Fruit fly (Drosophila melanogaster): ENCODE data around the gene CG33648.
A peak's percentile ranks its signal among the peaks of the same experiment; 100 is the strongest.

CG33648 gene

DNA sequence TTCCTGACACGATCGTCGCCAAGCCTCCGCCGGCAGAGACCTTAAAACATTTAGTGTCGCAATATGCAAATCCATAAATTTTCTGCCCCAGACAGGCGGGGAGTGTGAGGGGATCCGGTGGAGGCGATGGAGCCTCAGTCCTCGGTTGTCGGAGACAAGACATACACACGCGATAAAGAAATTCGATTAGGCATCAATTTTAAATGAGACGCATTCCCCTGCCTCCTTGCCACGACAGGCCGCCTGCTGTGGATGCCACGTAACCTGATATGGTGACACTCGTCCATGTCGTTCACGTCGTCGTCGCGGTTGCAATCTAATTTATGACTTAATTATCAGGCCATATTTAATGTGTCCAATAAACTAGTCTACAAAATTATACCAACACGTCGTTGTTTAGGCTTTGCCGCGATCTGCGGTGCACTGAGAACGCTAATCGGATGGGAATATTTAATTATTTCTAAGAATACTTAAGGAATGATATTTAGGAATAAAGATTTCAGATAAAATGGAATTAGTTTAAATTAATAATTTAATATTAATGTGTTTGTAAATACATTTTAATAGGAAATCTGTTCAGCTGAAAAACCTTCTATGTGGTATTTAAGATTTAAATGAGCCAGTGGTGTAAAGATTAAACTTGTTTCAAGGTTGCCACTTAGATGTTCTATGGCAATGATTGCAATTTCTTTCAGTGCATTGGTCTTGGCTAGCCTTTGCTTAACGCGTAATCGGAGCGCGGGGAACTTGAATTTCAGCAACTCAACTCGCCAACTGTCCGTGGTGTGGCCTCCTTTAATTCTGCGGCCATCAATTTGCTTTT lies 8.7 kb upstream of the CG33648 start (continued):
- TF ChIP-seq hbn (GFP tag; IDR thresholded peaks at IDR 0.05; ENCODE audit: partially characterized antibody) (no peak), ase (GFP tag; IDR thresholded peaks at IDR 0.05) (peak; percentile 56; the same call in 1 of the 3 replicates), CG2678 (tag; optimal IDR thresholded peaks at IDR 0.05) (peak; percentile 80), Kr (GFP tag; optimal IDR thresholded peaks at IDR 0.05) (no peak), Ptx1 (GFP tag; IDR thresholded peaks at IDR 0.05) (peak; percentile 77), Hmr (GFP tag; optimal IDR thresholded peaks at IDR 0.05) (peak; percentile 20), Sox102F (GFP tag; optimal IDR thresholded peaks at IDR 0.05) (peak; percentile 81), CG10654 (GFP tag; optimal IDR thresholded peaks at IDR 0.05) (peak; percentile 50), CG6791 (GFP tag; IDR thresholded peaks at IDR 0.05; ENCODE audit: partially characterized antibody) (no peak), nau (GFP tag; optimal IDR thresholded peaks at IDR 0.05) (peak; percentile 12), gt (GFP tag; IDR thresholded peaks at IDR 0.05) (no peak), CG17186 (GFP tag; optimal IDR thresholded peaks at IDR 0.05) (no peak), chn (GFP tag; optimal IDR thresholded peaks at IDR 0.05) (peak; percentile 9), fd3F (GFP tag; optimal IDR thresholded peaks at IDR 0.05) (no peak), Hr78 (GFP tag; optimal IDR thresholded peaks at IDR 0.05) (peak in 1 of 2 experiments; percentile 53), CG18764 (GFP tag; optimal IDR thresholded peaks at IDR 0.05) (peak; percentile 11), ewg (GFP tag; optimal IDR thresholded peaks at IDR 0.05) (peak; percentile 43), Dp (GFP tag; optimal IDR thresholded peaks at IDR 0.05) (no peak), CG11696 (GFP tag; IDR thresholded peaks at IDR 0.05) (no peak; the same call in 1 of the 2 replicates), ems (GFP tag; optimal IDR thresholded peaks at IDR 0.05) (peak; percentile 27), dysf (GFP tag; IDR thresholded peaks at IDR 0.05) (peak; percentile 75), Dbx (GFP tag; IDR thresholded peaks at IDR 0.05) (no peak), CG9727 (GFP tag; optimal IDR thresholded peaks at IDR 0.05) (peak; percentile 72), CG2116 (GFP tag; optimal IDR thresholded peaks at IDR 0.05) (peak; percentile 19), CG9437 (GFP tag; optimal IDR thresholded peaks at IDR 0.05) (peak; percentile 58), CG31388 (GFP tag; optimal IDR thresholded peaks at IDR 0.05) (peak; percentile 20), toy (GFP tag; IDR thresholded peaks at IDR 0.05) (no peak), twi (tag; optimal IDR thresholded peaks at IDR 0.05) (peak; percentile 38), chinmo (GFP tag; IDR thresholded peaks at IDR 0.05; ENCODE audit: partially characterized antibody) (peak; percentile 64; the same call in 1 of the 4 replicates), danr (GFP tag; IDR thresholded peaks at IDR 0.05) (peak; percentile 63), CG30020 (tag; optimal IDR thresholded peaks at IDR 0.05) (no peak), CG7556 (GFP tag; optimal IDR thresholded peaks at IDR 0.05) (peak; percentile 77), CG13775 (GFP tag; optimal IDR thresholded peaks at IDR 0.05) (peak; percentile 57), Ssrp (tag; optimal IDR thresholded peaks at IDR 0.05) (peak; percentile 74), CG3838 (GFP tag; optimal IDR thresholded peaks at IDR 0.05) (no peak), vfl (GFP tag; optimal IDR thresholded peaks at IDR 0.05) (no peak), CG4617 (GFP tag; optimal IDR thresholded peaks at IDR 0.05; ENCODE audit: borderline replicate concordance) (peak; percentile 3), jigr1 (GFP tag; IDR thresholded peaks at IDR 0.05) (0 out of 3 replicates have a peak, but pooled peaks have one; percentile 31), tap (tag; optimal IDR thresholded peaks at IDR 0.05) (peak; percentile 70), CG15601 (tag; optimal IDR thresholded peaks at IDR 0.05) (peak; percentile 73), MTF-1 (GFP tag; optimal IDR thresholded peaks at IDR 0.05; ENCODE audit: borderline replicate concordance) (no peak), Lim3 (GFP tag; IDR thresholded peaks at IDR 0.05) (no peak), Hr3 (GFP tag; optimal IDR thresholded peaks at IDR 0.05) (peak; percentile 30), CTCF (GFP tag; optimal IDR thresholded peaks at IDR 0.05) (peak; percentile 21), CG1832 (GFP tag; optimal IDR thresholded peaks at IDR 0.05) (no peak), ap (GFP tag; IDR thresholded peaks at IDR 0.05) (0 out of 2 replicates have a peak, but pooled peaks have one; percentile 5), CG8359 (GFP tag; optimal IDR thresholded peaks at IDR 0.05; ENCODE audit: borderline replicate concordance) (peak; percentile 54), inv (GFP tag; IDR thresholded peaks at IDR 0.05; ENCODE audit: partially characterized antibody) (no peak)

All from whole organism, embryonic.